Worm (Caenorhabditis elegans) whole organism, L4/young adult: ENCODE data around the gene srh-255.

Experiments used
- W03F9.2 ChIP-seq: fragments of 150-350 bp; optimal IDR thresholded peaks from 2 replicates; lab custom pipeline; 2014; ENCODE audit warnings: missing biosample characterization, missing genetic modification characterization
- dao-5 ChIP-seq: sonication (generic microtip); optimal IDR thresholded peaks from 2 replicates; lab custom pipeline; 2016; ENCODE audit warnings: missing genotype, missing genetic modification characterization, moderate library complexity, missing compliant biosample characterization
- him-1 ChIP-seq: sonication (generic microtip); optimal IDR thresholded peaks from 2 replicates; lab custom pipeline; 2016; ENCODE audit warnings: missing genotype, missing genetic modification reagents, missing genetic modification characterization, missing compliant biosample characterization

- TF ChIP-seq him-1 (tag; lab: Kevin White, UChicago) (no peak), dao-5 (tag; lab: Kevin White, UChicago) (no peak), W03F9.2 (tag; lab: Kevin White, UChicago) (no peak)
These were observed 28.9 kb upstream of the srh-255 start, which contains the start of gene srz-94 for ce11 chrV:17035850-17036249.
